Fruit fly (Drosophila melanogaster) whole organism: ENCODE data around the gene CG13631.

Source experiments
- CG8478 ChIP-seq: fragments of >200 bp; optimal IDR thresholded peaks from 2 replicates; lab custom pipeline; 2018; ENCODE audit warnings: inconsistent platforms
- Dll ChIP-seq: fragments of >200 bp; optimal IDR thresholded peaks from 2 replicates; lab custom pipeline; 2017
- pan ChIP-seq: fragments of >200 bp; optimal IDR thresholded peaks from 2 replicates; lab custom pipeline; 2017
- psq ChIP-seq: fragments of >200 bp; optimal IDR thresholded peaks from 2 replicates; lab custom pipeline; 2017
- usp ChIP-seq: fragments of >200 bp; optimal IDR thresholded peaks from 2 replicates; lab custom pipeline; 2017; ENCODE audit warnings: missing biosample characterization, missing genetic modification characterization, mixed read lengths

DNA sequence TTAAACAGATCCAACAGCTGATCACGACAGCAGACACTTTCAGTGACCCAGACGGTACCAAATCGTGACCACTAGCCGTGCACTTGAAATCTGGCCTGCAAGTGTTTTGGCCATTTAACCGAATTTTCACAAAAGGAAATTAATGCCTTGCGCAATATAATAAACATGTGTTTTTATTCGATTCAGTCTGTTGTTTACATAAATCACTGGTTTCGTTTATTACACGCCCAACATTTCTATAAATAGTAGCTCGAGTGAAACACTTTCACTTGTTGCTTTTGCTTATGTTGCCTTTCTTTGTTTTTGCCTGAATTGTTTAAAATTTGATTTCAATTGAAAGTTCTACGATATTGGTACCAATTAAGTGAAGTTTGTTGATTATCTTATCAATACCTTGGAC, 43.2 kb downstream of the CG13631 start:
- TF ChIP-seq Dll (lab: Kevin White, UChicago) (no peak), usp (GFP tag; lab: Kevin White, UChicago) (no peak), CG8478 (lab: Kevin White, UChicago) (no peak), pan (lab: Kevin White, UChicago) (no peak), psq (lab: Kevin White, UChicago) (no peak)
